Worm (Caenorhabditis elegans) whole organism, L4 larva: ENCODE measurements around the gene pcp-5.
A peak's percentile ranks its signal among the peaks of the same experiment; 100 is the strongest.

Experiments used
- F44E2.7 ChIP-seq: fragments of 200-800 bp; sonication (Bioruptor generic); IDR thresholded peaks from 2 replicates; pipeline ENCODE4 v2.1.2; 2022; ENCODE audit warnings: missing genetic modification characterization, missing compliant biosample characterization
- F49E8.2 ChIP-seq: sonication (generic microtip); optimal IDR thresholded peaks from 2 replicates; lab custom pipeline; 2016; ENCODE audit warnings: missing compliant biosample characterization, mild to moderate bottlenecking, missing genetic modification characterization, borderline replicate concordance
- R02D3.7 ChIP-seq: fragments of 150-350 bp; sonication (generic microtip); optimal IDR thresholded peaks from 3 replicates; lab custom pipeline; 2014; ENCODE audit warnings: missing biosample characterization, missing genetic modification characterization
- T26A8.4 ChIP-seq: fragments of 200-800 bp; sonication (Bioruptor generic); IDR thresholded peaks from 2 replicates; pipeline ENCODE4 v1.3.6; 2022; ENCODE audit warnings: missing genetic modification characterization, missing compliant biosample characterization
- ZK546.5 ChIP-seq, 2 experiments: sonication (generic microtip); optimal IDR thresholded peaks; 2 replicates each; lab custom pipeline; 2017; ENCODE audit warnings: missing biosample characterization in 2 of 2, missing genetic modification characterization in 2 of 2
- aha-1 ChIP-seq: fragments of 150-350 bp; peaks from one replicate; lab custom pipeline; 2014; ENCODE audit warnings: missing biosample characterization, missing genetic modification characterization
- ama-1 ChIP-seq: fragments of 150-350 bp; optimal IDR thresholded peaks from 2 replicates; lab custom pipeline; 2014; ENCODE audit warnings: inconsistent platforms, mixed read lengths
- arid-1 ChIP-seq: fragments of 200-800 bp; sonication (Bioruptor generic); conservative IDR thresholded peaks from 2 replicates; pipeline ENCODE4 v1.3.6; 2022; ENCODE audit warnings: missing genetic modification reagents, missing genetic modification characterization, missing compliant biosample characterization
- ceh-32 ChIP-seq: sonication (generic microtip); optimal IDR thresholded peaks from 2 replicates; lab custom pipeline; 2016; ENCODE audit warnings: mild to moderate bottlenecking, missing genetic modification characterization, missing compliant biosample characterization; ENCODE audit not compliant: poor library complexity
- ceh-62 ChIP-seq: sonication (generic microtip); optimal IDR thresholded peaks from 2 replicates; lab custom pipeline; 2017; ENCODE audit warnings: missing biosample characterization, missing genetic modification characterization
- daf-16 ChIP-seq, 3 experiments: sonication (generic microtip); optimal IDR thresholded peaks; 2 replicates each; lab custom pipeline; 2016 to 2017; ENCODE audit warnings: missing genetic modification characterization in 3 of 3, missing genetic modification reagents in 3 of 3, mild to moderate bottlenecking in 2 of 3, missing compliant biosample characterization in 2 of 3, missing biosample characterization in 1 of 3, moderate library complexity in 1 of 3
- dmd-6 ChIP-seq: fragments of 200-800 bp; sonication (Bioruptor generic); IDR thresholded peaks from 2 replicates; pipeline ENCODE4 v1.3.6; 2022; ENCODE audit warnings: missing genetic modification reagents, missing genetic modification characterization, missing compliant biosample characterization
- dpl-1 ChIP-seq: fragments of 150-350 bp; optimal IDR thresholded peaks from 2 replicates; lab custom pipeline; 2014; ENCODE audit warnings: missing biosample characterization, missing genetic modification reagents, missing genetic modification characterization
- egl-27 ChIP-seq: sonication (generic microtip); optimal IDR thresholded peaks from 3 replicates; lab custom pipeline; 2017; ENCODE audit warnings: missing biosample characterization, missing genetic modification reagents, missing genetic modification characterization
- egl-43 ChIP-seq: fragments of 200-800 bp; sonication (Bioruptor generic); IDR thresholded peaks from 2 replicates; pipeline ENCODE4 v1.3.6; 2022; ENCODE audit warnings: missing genetic modification reagents, missing genetic modification characterization, missing compliant biosample characterization
- fkh-10 ChIP-seq: fragments of 150-350 bp; optimal IDR thresholded peaks from 2 replicates; lab custom pipeline; 2014; ENCODE audit warnings: missing biosample characterization, missing genetic modification reagents, missing genetic modification characterization
- gei-8 ChIP-seq: fragments of 200-800 bp; sonication (Bioruptor generic); optimal IDR thresholded peaks from 2 replicates; lab custom pipeline; 2018; ENCODE audit warnings: mild to moderate bottlenecking, missing genetic modification characterization, missing compliant biosample characterization
- hlh-11 ChIP-seq: fragments of 200-800 bp; sonication (Bioruptor generic); optimal IDR thresholded peaks from 2 replicates; lab custom pipeline; 2018; ENCODE audit warnings: mild to moderate bottlenecking, missing genetic modification characterization, missing compliant biosample characterization
- hmg-1.1 ChIP-seq: fragments of 200-800 bp; sonication (Bioruptor generic); IDR thresholded peaks from 2 replicates; pipeline ENCODE4 v1.3.6; 2022; ENCODE audit warnings: missing genetic modification reagents, missing genetic modification characterization, missing compliant biosample characterization
- lim-7 ChIP-seq: fragments of 200-800 bp; sonication (Bioruptor generic); IDR thresholded peaks from 2 replicates; pipeline ENCODE4 v1.3.6; 2022; ENCODE audit warnings: missing genetic modification characterization, missing compliant biosample characterization
- lin-15B ChIP-seq: fragments of 150-350 bp; sonication (generic microtip); optimal IDR thresholded peaks from 3 replicates; lab custom pipeline; 2014; ENCODE audit warnings: missing biosample characterization, missing genetic modification characterization
- lsy-2 ChIP-seq, 2 experiments: fragments of 150-350 bp in 1 of 2; sonication (generic microtip) in 1 of 2; optimal IDR thresholded peaks; 2 replicates each; lab custom pipeline; 2014 to 2017; ENCODE audit warnings: missing biosample characterization in 2 of 2, missing genetic modification characterization in 2 of 2
- madf-5 ChIP-seq, 2 experiments: fragments of 200-800 bp; sonication (Bioruptor generic); IDR thresholded peaks; 2 replicates each; pipeline ENCODE4 v1.3.6; 2022; ENCODE audit warnings: missing compliant biosample characterization in 2 of 2, missing genetic modification characterization in 2 of 2
- mdl-1 ChIP-seq, 2 experiments: fragments of 150-350 bp in 1 of 2; sonication (generic microtip) in 1 of 2; optimal IDR thresholded peaks; 2 replicates each; lab custom pipeline; 2014 to 2017; ENCODE audit warnings: missing biosample characterization in 2 of 2, missing genetic modification characterization in 2 of 2
- mes-2 ChIP-seq: sonication (generic microtip); optimal IDR thresholded peaks from 2 replicates; lab custom pipeline; 2016; ENCODE audit warnings: missing genotype, mild to moderate bottlenecking, missing genetic modification characterization, missing compliant biosample characterization; ENCODE audit not compliant: poor library complexity, severe bottlenecking
- nhr-102 ChIP-seq: sonication (generic microtip); optimal IDR thresholded peaks from 2 replicates; lab custom pipeline; 2016; ENCODE audit warnings: mild to moderate bottlenecking, missing genetic modification characterization, moderate library complexity, missing compliant biosample characterization
- nhr-111 ChIP-seq: fragments of 200-800 bp; sonication (Bioruptor generic); optimal IDR thresholded peaks from 2 replicates; lab custom pipeline; 2018; ENCODE audit warnings: mild to moderate bottlenecking, missing genetic modification characterization, missing compliant biosample characterization
- nhr-237 ChIP-seq: sonication (generic microtip); optimal IDR thresholded peaks from 2 replicates; lab custom pipeline; 2017; ENCODE audit warnings: missing biosample characterization, missing genetic modification characterization
- nhr-28 ChIP-seq: fragments of 150-350 bp; optimal IDR thresholded peaks from 2 replicates; lab custom pipeline; 2014; ENCODE audit warnings: missing biosample characterization, missing genetic modification characterization
- php-3 ChIP-seq: fragments of 200-800 bp; sonication (Bioruptor generic); IDR thresholded peaks from 2 replicates; pipeline ENCODE4 v1.3.6; 2022; ENCODE audit warnings: missing genetic modification reagents, missing genetic modification characterization, missing compliant biosample characterization
- pqm-1 ChIP-seq: sonication (generic microtip); optimal IDR thresholded peaks from 2 replicates; lab custom pipeline; 2017; ENCODE audit warnings: missing biosample characterization, missing genetic modification characterization
- saeg-2 ChIP-seq: fragments of 200-800 bp; sonication (Bioruptor generic); IDR thresholded peaks from 2 replicates; pipeline ENCODE4 v1.3.6; 2022; ENCODE audit warnings: missing genetic modification reagents, missing genetic modification characterization, missing compliant biosample characterization
- snpc-4 ChIP-seq: fragments of 150-350 bp; optimal IDR thresholded peaks from 2 replicates; lab custom pipeline; 2014; ENCODE audit warnings: missing biosample characterization, missing genetic modification characterization
- spr-3 ChIP-seq: fragments of 200-800 bp; sonication (Bioruptor generic); optimal IDR thresholded peaks from 2 replicates; lab custom pipeline; 2018; ENCODE audit warnings: mild to moderate bottlenecking, missing genetic modification characterization, missing compliant biosample characterization
- tag-97 ChIP-seq: fragments of 200-800 bp; sonication (Bioruptor generic); IDR thresholded peaks from 2 replicates; pipeline ENCODE4 v1.3.6; 2022; ENCODE audit warnings: missing genetic modification characterization, missing compliant biosample characterization
- unc-62 ChIP-seq, 3 experiments: fragments of 150-350 bp in 1 of 3; sonication (generic microtip); optimal IDR thresholded peaks in 2 of 3; peaks in 1 of 3; 1 replicate in 1 of 3; 2 replicates in 2 of 3; lab custom pipeline; 2014 to 2017; ENCODE audit warnings: missing biosample characterization in 3 of 3, missing genetic modification characterization in 3 of 3, missing genetic modification reagents in 3 of 3, missing genotype in 1 of 3
- zag-1 ChIP-seq: fragments of 150-350 bp; optimal IDR thresholded peaks from 2 replicates; lab custom pipeline; 2014; ENCODE audit warnings: missing biosample characterization, missing genetic modification characterization
- zfp-2 ChIP-seq: sonication (generic microtip); optimal IDR thresholded peaks from 2 replicates; lab custom pipeline; 2016; ENCODE audit warnings: mild to moderate bottlenecking, missing genetic modification characterization, missing compliant biosample characterization
- zfp-3 ChIP-seq: fragments of 200-800 bp; sonication (Bioruptor generic); conservative IDR thresholded peaks from 2 replicates; pipeline ENCODE4 v1.3.6; 2022; ENCODE audit warnings: missing genetic modification reagents, missing genetic modification characterization, missing compliant biosample characterization
- ztf-11 ChIP-seq: fragments of 150-350 bp; optimal IDR thresholded peaks from 2 replicates; lab custom pipeline; 2014; ENCODE audit warnings: missing biosample characterization, missing genetic modification characterization
- ztf-7 ChIP-seq: fragments of 150-350 bp; optimal IDR thresholded peaks from 2 replicates; lab custom pipeline; 2014; ENCODE audit warnings: missing biosample characterization, missing genetic modification characterization

pcp-5 gene

DNA sequence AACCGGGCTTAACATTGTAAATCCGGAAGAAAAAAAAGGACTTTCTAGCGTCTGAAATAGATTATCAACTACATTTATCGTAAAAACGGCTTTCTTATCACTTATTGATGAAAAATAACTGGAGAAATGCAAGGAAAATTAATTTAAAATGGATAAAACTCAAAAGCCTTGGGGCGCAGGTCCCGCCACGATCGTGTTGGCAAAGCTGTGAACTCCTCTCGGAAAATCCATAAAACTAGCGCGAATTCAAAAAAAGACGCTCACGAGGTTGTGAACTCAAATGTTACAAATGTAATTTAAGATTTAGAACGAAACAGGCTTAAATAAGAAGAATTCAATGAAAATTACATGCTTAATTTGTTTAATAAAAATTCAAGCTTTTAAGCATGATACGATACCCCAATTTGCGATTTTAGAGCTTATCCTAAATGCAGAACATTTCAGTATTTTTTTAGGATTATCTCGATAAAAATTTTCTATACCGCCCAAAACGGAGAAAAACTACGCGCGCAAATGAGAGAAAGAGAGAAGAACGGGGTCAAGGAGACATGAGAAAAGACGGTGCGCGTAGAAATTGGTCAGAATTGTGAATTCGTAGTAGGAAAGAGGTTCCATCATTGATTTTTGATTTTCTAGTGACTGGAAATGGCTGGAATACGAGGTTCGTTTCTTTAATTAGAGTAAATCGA, 44.8 kb upstream of the pcp-5 start, which contains the start of gene C29E4.15:
Gene C29E4.15, plus strand, starts transcription at position 547 of the 689 bp plus-strand sequence.
- TF ChIP-seq F49E8.2 (tag; lab: Kevin White, UChicago), result no peak
- peak; percentile 37; the same call in 1 of the 2 replicates for TF ChIP-seq hmg-1.1 (GFP tag; lab: Robert Waterston, UW)
- no peak for TF ChIP-seq T26A8.4 (GFP tag; lab: Robert Waterston, UW)
- no peak for TF ChIP-seq lin-15B (tag; lab: Kevin White, UChicago)
- peak; percentile 19 for TF ChIP-seq fkh-10
- no peak for TF ChIP-seq nhr-237 (tag; lab: Kevin White, UChicago)
- no peak for TF ChIP-seq R02D3.7 (tag; lab: Kevin White, UChicago)
- peak; percentile 86 for TF ChIP-seq dpl-1
- TF ChIP-seq ceh-32 (tag; lab: Kevin White, UChicago), result no peak
- TF ChIP-seq daf-16 (GFP tag; optimal IDR thresholded peaks at IDR 0.05; lab: Kevin White, UChicago), result no peak
- no peak for TF ChIP-seq daf-16 (tag; optimal IDR thresholded peaks at IDR 0.05; lab: Kevin White, UChicago)
- TF ChIP-seq unc-62 (GFP tag; optimal IDR thresholded peaks at IDR 0.05 in 1 of 2; lab: Kevin White, UChicago), result peak in 1 of 2 experiments; percentile 86
- TF ChIP-seq unc-62 (tag; optimal IDR thresholded peaks at IDR 0.05; lab: Kevin White, UChicago), result no peak
- no peak for TF ChIP-seq ZK546.5 (tag; optimal IDR thresholded peaks at IDR 0.05; lab: Kevin White, UChicago)
- TF ChIP-seq ztf-7 (tag; lab: Kevin White, UChicago), result no peak
- no peak for TF ChIP-seq ceh-62 (tag; lab: Kevin White, UChicago)
- TF ChIP-seq tag-97 (GFP tag; lab: Robert Waterston, UW), result no peak
- TF ChIP-seq mes-2 (tag; lab: Kevin White, UChicago), result peak; percentile 69
- no peak for TF ChIP-seq F44E2.7 (GFP tag; lab: Robert Waterston, UW)
- no peak for TF ChIP-seq ztf-11 (tag; lab: Kevin White, UChicago)
- TF ChIP-seq saeg-2 (GFP tag; lab: Robert Waterston, UW), result no peak
- no peak for TF ChIP-seq hlh-11 (tag; lab: Kevin White, UChicago)
- TF ChIP-seq spr-3 (GFP tag; lab: Kevin White, UChicago), result no peak
- no peak for TF ChIP-seq pqm-1 (tag; lab: Kevin White, UChicago)
- TF ChIP-seq zfp-3, result no peak
- no peak for TF ChIP-seq ama-1 (lab: Kevin White, UChicago)
- peak in 1 of 2 experiments; percentile 76 for TF ChIP-seq lsy-2 (tag; optimal IDR thresholded peaks at IDR 0.05; lab: Kevin White, UChicago)
- TF ChIP-seq snpc-4 (tag; lab: Kevin White, UChicago), result no peak
- TF ChIP-seq dmd-6 (GFP tag; lab: Robert Waterston, UW), result no peak
- no peak for TF ChIP-seq aha-1 (tag; lab: Kevin White, UChicago)
- no peak for TF ChIP-seq egl-27 (tag; lab: Kevin White, UChicago)
- no peak for TF ChIP-seq gei-8 (GFP tag; lab: Kevin White, UChicago)
- no peak for TF ChIP-seq lim-7 (GFP tag; lab: Robert Waterston, UW)
- TF ChIP-seq nhr-28 (tag; lab: Kevin White, UChicago), result no peak
- no peak for TF ChIP-seq zfp-2 (tag; lab: Kevin White, UChicago)
- TF ChIP-seq zag-1, result no peak
- no peak for TF ChIP-seq nhr-111 (GFP tag; lab: Kevin White, UChicago)
- no peak for TF ChIP-seq nhr-102
- no peak for TF ChIP-seq arid-1 (GFP tag; lab: Robert Waterston, UW)
- TF ChIP-seq madf-5 (GFP tag; IDR thresholded peaks at IDR 0.05; lab: Robert Waterston, UW), result no peak
- TF ChIP-seq mdl-1 (tag; optimal IDR thresholded peaks at IDR 0.05; lab: Kevin White, UChicago), result no peak
- no peak for TF ChIP-seq egl-43 (GFP tag; lab: Robert Waterston, UW)
- TF ChIP-seq php-3 (GFP tag; lab: Robert Waterston, UW), result no peak
